Worm (Caenorhabditis elegans): Measurements from ENCODE around the gene nlp-69.

ce11 chrV:20127543-20127942, 32.7 kb upstream of the nlp-69 start:
- no peak for TF ChIP-seq ama-1 (optimal IDR thresholded peaks at IDR 0.05)
- TF ChIP-seq elt-3 (tag; optimal IDR thresholded peaks at IDR 0.05): no peak
- TF ChIP-seq lin-39 (tag; optimal IDR thresholded peaks at IDR 0.05): no peak
- no peak for TF ChIP-seq nhr-6 (tag; optimal IDR thresholded peaks at IDR 0.05)
- TF ChIP-seq R02D3.7 (tag; optimal IDR thresholded peaks at IDR 0.05): no peak
- no peak for TF ChIP-seq mbf-1 (tag; optimal IDR thresholded peaks at IDR 0.05)
- TF ChIP-seq unc-39 (tag; optimal IDR thresholded peaks at IDR 0.05): no peak
- TF ChIP-seq lsy-2 (tag; optimal IDR thresholded peaks at IDR 0.05): no peak
- no peak for TF ChIP-seq Y55F3AM.14 (GFP tag; optimal IDR thresholded peaks at IDR 0.05)
- no peak for TF ChIP-seq nhr-11 (tag; optimal IDR thresholded peaks at IDR 0.05)
- TF ChIP-seq nhr-12 (tag; optimal IDR thresholded peaks at IDR 0.05): no peak
- no peak for TF ChIP-seq ztf-4 (tag; optimal IDR thresholded peaks at IDR 0.05)
